Fruit fly (Drosophila melanogaster) ovary, adult (tissue): ENCODE data around the gene CG17242.

Experiments
- CG17801 ChIP-seq: fragments of 200-800 bp; optimal IDR thresholded peaks from 2 replicates; lab custom pipeline; 2019; ENCODE audit warnings: missing biosample characterization, mild to moderate bottlenecking, missing genetic modification characterization, moderate library complexity; ENCODE audit not compliant: partially characterized antibody

Gene CG17242

dm6 chr2L:2269040-2269439 lies at the start of gene CG17242:
TSS of gene CG17242 (minus strand) at chr2L:2269140.
- TF ChIP-seq CG17801: no peak

DNA sequence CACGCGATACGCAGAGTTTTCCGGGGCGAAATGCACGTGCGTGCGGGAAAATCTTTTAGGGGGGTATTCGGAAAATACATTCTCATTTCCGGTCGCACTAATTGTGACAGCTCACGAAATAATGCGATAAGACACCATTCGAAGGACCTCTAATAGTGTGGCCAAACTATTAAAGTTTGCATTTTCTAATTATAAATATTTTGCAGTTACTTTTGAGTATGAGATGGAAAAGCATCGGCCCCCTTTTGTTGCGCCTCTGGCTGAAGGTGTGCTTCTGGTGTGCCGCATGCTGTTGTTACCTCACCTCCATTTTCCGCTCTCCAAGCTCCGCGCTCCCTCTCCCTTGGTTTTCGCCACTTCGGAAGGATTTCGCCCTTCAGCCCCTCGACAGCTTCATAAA lies 45.2 kb upstream of the CG17242 start:
- no peak for TF ChIP-seq CG17801

DNA sequence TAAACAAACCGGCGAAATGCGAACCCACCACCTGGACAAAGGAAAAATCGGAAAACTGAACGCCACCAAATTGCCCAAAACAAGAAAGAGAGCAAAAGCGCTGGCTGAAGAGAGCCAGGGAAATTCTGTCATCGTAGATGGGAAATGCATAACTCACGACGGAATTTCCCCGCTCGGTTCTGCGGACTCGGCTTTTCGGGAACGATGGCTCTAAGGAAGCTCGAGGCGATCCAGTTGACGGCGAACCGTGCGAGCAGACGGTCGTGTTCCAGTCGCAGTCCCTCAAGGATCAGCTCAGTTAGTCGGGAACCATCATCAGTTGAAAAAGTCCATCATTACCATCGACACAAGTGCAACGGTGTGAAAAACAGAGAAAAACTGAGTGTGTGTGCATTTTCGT lies 42.5 kb upstream of the CG17242 start, which contains the start of gene eys:
TSS of gene eys (plus strand) at position 232 of the 400 bp plus-strand sequence.
- no peak for TF ChIP-seq CG17801

DNA sequence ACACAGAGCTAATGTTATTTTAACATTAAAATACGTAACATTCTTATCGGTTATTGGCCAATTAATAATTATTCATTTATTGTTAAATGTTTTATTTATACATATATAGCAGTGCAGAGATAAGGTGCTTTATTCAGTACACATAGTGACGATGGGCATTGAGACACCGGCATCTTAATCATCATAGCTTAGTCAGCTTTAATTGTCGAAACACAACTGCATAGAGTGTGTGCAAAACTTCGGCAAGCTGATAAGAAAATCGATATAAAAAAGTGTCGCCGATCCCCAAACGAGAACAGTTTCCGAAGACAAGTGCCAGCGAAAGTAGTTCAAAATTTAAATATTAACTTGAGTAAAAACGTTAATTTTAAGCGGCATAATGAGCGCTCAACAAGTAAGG lies 38.7 kb upstream of the CG17242 start, which contains the start of gene CG16995:
TSS of gene CG16995 (plus strand) at position 301 of the 400 bp plus-strand sequence.
- no peak for TF ChIP-seq CG17801

dm6 chr2L:2299803-2300202 lies 30.9 kb upstream of the CG17242 start, which contains the start of gene CG31949:
TSS of gene CG31949 (plus strand) at chr2L:2300103.
- TF ChIP-seq CG17801: no peak

DNA sequence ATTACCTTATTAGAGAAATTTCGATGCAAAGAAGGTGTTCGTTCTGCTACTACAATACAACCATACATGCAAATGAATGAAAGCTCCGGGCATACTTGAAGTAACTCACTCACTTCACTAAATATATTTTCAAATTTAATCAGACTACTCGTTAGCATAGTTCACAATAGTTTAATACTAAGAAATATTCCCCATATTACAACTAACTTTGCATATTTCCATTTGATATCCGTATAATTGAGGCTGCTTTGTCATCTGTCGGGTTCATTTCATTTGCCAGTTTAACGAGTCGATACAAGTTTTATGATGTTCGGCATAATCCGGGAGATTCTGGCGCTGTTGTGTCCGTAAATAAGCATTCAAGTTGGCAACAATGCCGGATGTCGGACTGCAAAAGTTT lies 21.7 kb upstream of the CG17242 start, which contains the start of gene robl22E:
TSS of gene robl22E (minus strand) at position 101 of the 400 bp plus-strand sequence.
- TF ChIP-seq CG17801: no peak

DNA sequence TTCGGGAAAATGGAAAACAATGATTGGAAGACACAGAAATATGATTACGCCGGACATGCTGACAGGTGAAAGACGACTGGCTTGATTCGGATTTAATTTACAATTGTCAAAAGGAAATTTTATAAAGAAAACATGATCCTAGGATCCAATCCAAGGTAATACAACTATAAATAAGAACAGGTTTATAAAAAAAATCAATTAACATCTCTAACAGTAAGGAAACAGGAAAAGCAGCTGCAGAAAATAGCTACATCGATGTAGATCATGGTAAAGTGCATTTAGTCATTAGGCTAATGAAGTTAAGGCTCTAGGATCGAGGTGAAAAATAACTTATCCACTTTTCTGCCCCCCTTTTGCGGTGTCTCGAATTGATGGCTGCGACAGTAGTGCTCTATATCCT lies 20.4 kb upstream of the CG17242 start, which contains the start of gene CG17237:
TSS of gene CG17237 (minus strand) at position 101 of the 400 bp plus-strand sequence.
- no peak for TF ChIP-seq CG17801

- TF ChIP-seq CG17801: no peak
Measured at dm6 chr2L:2287807-2288206, 18.9 kb upstream of the CG17242 start, which contains the start of gene CG42658. TSS of gene CG42658 (minus strand) at chr2L:2287907.

DNA sequence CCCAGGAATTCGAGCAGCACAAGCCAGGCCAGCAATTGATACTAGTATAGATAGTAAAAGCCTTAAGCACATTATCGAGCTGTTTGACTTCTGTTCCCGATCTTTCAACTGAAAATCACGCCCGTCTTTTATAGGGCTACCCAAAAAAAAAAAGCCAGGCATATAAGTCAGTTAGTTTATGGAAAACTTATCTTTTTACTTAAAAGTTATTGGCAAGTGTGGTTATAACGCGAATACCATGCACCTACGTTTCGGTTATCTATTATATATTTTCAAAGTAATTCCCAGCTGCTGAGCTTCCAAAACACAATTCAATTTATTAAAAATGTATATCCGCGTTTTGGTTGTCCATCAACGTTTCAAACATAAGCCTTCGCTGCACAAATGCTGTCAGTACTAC lies 17.8 kb upstream of the CG17242 start, which contains the start of gene CG31681:
TSS of gene CG31681 (minus strand) at position 101 of the 400 bp plus-strand sequence.
- no peak for TF ChIP-seq CG17801

DNA sequence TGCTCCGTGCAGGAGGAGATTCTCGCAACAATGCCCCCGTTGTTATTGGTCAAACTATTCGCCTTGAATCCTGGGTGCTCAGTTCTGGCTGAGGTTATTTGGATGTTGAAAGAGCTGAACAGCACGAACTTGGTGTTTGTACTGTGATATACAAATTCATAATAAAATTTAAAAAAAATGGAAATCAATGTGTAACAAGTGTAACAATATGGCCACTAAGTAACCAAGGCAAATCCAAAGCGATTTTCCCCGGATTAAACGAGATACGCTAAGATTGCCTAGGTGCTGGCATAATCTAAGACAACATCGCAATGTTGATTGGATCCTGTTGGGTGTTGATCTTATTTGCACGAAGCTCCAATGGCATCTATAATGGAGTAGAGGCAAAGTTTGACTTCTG lies 15.9 kb upstream of the CG17242 start, which contains the start of gene CG4271:
TSS of gene CG4271 (plus strand) at position 301 of the 400 bp plus-strand sequence.
- TF ChIP-seq CG17801: no peak

dm6 chr2L:2265221-2265620 lies 3.7 kb downstream of the CG17242 start, which contains the start of gene CG34049:
TSS of gene CG34049 (minus strand) at chr2L:2265321.
- TF ChIP-seq CG17801: no peak

dm6 chr2L:2263142-2263541 lies 5.8 kb downstream of the CG17242 start, which contains the start of gene CG4270:
TSS of gene CG4270 (plus strand) at chr2L:2263442.
- TF ChIP-seq CG17801: no peak

- TF ChIP-seq CG17801: no peak
Measured at dm6 chr2L:2254950-2255349, 14.0 kb downstream of the CG17242 start, which contains the start of gene Send1. TSS of gene Send1 (minus strand) at chr2L:2255050.

dm6 chr2L:2252745-2253144 lies 16.2 kb downstream of the CG17242 start, which contains the start of gene CG17234:
TSS of gene CG17234 (plus strand) at chr2L:2253045.
- TF ChIP-seq CG17801: no peak

DNA sequence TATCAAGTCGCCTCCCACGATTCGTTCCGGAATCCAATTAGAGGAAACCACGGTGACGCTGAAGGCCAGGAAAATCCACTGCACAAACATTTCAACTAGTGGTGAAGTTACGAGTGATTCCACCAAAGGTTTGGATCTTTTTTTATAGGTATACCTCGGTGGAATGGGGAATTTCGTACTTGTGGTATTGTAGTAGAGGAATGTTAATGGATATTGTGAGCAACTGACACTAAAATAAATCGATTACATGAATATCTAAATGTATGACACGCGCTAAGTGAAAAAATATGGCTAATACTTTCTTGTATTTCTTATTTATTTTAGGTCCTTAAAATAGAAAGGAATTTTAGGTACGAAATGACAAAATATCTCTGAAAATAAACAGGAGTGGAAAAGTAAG lies 16.7 kb downstream of the CG17242 start, which contains the start of gene CG17239:
TSS of gene CG17239 (minus strand) at position 101 of the 400 bp plus-strand sequence.
- TF ChIP-seq CG17801: no peak

DNA sequence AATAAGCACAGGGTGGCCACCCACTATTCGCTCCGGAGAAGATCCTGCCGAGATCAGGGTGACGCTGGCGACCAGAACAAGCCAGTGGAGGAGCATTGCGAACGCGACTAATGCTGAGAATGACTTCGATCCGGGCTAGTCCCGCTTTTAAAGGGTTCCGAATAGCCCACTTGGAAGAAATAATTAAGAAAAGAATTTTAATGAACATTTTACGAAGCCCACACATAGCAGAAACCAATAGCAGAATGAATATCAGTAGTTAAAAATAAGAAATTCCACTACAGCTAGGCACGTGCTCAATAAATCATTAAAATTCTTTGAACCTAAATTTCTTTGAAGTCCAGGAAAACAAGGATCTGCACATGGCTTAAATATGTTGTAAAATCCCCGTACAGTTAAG lies 17.8 kb downstream of the CG17242 start, which contains the start of gene Ser12:
TSS of gene Ser12 (minus strand) at position 101 of the 400 bp plus-strand sequence.
- no peak for TF ChIP-seq CG17801

DNA sequence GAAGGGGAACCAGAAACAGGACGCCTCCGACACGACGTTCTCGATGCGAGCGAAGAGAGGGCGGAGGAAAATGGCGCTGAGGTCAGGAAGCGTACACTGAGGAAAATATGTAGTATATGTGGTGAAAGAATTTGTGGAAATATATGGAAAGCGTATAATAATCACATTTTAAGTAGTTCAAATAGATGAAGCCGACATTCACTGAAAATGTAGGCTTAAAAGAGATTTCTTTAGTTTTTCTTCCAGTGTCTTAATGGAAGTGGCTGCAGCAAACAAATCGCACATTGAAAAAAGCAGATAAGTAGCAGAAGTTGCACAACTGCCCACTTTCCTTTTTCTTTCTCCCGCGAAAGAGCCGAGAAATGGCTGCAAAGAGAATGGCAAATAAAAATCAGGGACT lies 19.4 kb downstream of the CG17242 start:
- TF ChIP-seq CG17801: no peak

DNA sequence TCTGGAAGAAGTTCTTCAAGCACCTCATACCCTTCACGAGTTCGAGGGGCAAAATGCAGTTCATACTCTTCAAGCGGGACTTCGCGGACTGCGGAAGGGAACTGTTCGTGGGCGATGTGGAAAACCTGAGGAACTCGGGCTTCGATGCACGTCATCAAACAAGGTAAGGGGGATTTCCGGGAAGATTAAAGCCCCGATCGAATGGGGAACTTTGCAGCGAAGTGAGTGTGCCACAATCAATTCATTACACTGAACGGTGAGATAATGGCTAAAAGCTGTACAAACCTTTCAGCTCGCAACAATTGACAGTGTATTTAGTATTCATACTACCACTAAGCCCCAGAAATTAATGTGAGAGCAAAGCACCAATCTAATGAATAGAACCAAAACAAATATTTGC lies 26.2 kb downstream of the CG17242 start:
- no peak for TF ChIP-seq CG17801
